Worm (Caenorhabditis elegans) whole organism, L4/young adult: ENCODE measurements around the gene nhr-223.

Experiments
- W03F9.2 ChIP-seq: fragments of 150-350 bp; optimal IDR thresholded peaks from 2 replicates; lab custom pipeline; 2014; ENCODE audit warnings: missing biosample characterization, missing genetic modification characterization
- dao-5 ChIP-seq: sonication (generic microtip); optimal IDR thresholded peaks from 2 replicates; lab custom pipeline; 2016; ENCODE audit warnings: missing genotype, missing genetic modification characterization, moderate library complexity, missing compliant biosample characterization
- him-1 ChIP-seq: sonication (generic microtip); optimal IDR thresholded peaks from 2 replicates; lab custom pipeline; 2016; ENCODE audit warnings: missing genotype, missing genetic modification reagents, missing genetic modification characterization, missing compliant biosample characterization

The nhr-223 gene

DNA sequence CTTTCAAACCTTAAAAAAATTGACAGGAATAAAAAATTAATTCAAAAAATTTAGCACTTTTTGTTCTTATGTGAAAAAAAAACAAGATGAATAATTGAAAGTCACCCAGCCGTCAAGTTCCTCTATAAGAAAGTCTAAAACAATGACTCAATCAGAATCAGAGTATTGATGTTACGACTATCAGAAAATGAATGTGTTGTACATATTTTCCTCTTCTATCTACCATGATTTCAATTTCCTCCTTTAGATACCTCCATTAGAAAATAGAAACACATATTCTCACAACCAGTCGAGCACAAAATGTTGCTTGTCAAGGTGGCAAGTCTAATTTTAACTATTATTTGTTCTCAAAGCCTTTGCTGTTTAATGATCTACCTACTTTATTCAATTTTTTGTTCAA lies 23.8 kb downstream of the nhr-223 start, which contains the start of gene srbc-48:
TSS of gene srbc-48 (plus strand) at position 301 of the 400 bp plus-strand sequence.
- TF ChIP-seq dao-5 (tag; lab: Kevin White, UChicago) (no peak), W03F9.2 (tag; lab: Kevin White, UChicago) (no peak), him-1 (tag; lab: Kevin White, UChicago) (no peak)

DNA sequence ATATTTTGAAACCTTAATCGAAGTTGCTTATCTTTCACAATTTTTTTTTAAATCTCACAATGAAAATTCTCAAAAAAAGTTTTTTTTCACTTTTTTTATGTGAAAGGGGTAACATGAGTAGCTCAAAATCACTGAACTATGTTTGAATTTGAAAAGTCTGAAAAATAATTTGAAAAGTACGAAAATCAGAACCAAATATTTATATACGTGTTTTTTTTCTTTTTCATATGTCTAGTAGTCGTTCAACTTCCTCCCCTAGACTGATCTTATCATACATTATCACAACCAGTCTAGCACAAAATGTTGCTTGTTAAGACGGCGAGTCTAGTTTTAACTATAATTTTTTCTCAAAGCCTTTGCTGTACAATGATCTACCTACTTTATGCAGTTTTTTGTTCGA lies 25.2 kb downstream of the nhr-223 start, which contains the start of gene srbc-49:
TSS of gene srbc-49 (plus strand) at position 301 of the 400 bp plus-strand sequence.
- TF ChIP-seq dao-5 (tag; lab: Kevin White, UChicago) (no peak), W03F9.2 (tag; lab: Kevin White, UChicago) (no peak), him-1 (tag; lab: Kevin White, UChicago) (no peak)

DNA sequence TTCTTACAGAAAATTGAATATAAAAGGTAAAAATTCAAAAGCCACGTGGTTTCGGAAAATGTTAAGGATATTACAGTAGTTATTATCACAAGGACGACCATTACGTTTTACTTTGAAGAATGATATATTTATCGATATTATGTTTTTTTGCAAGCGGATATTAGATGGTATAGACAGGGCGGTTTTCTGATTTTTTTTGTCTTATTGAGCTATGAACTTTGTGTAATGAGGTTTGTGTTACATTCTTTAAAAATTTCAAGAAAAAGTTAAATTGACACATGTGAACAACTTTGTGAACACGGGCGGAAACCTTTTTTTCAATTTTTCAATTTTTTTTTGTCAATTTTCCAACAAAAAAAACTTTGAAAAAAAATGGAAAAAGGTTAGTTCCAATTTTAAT lies 28.7 kb downstream of the nhr-223 start, which contains the start of gene srbc-50:
TSS of gene srbc-50 (minus strand) at position 101 of the 400 bp plus-strand sequence.
- TF ChIP-seq him-1 (tag; lab: Kevin White, UChicago) (no peak), dao-5 (tag; lab: Kevin White, UChicago) (no peak), W03F9.2 (tag; lab: Kevin White, UChicago) (no peak)

DNA sequence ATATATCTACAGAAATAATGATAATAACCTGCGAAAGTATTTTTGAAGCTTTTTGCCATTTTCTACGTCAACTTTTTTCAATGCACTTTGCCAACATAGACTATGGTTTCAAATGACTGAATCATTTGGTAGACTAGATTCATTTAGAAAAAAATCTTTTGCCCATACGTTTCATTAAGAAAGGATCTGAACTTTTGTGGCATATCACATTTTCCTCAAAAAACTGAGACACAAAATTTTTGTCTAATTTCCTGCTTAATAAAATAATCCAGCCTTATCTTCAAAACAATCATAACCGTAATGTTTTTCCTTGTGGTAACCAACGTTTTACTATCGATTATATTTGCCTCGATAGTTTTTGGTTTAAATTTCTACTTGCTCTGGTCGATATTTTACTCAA lies 29.9 kb downstream of the nhr-223 start, which contains the start of gene srbc-51:
TSS of gene srbc-51 (plus strand) at position 301 of the 400 bp plus-strand sequence.
- TF ChIP-seq dao-5 (tag; lab: Kevin White, UChicago): no peak
- no peak for TF ChIP-seq W03F9.2 (tag; lab: Kevin White, UChicago)
- no peak for TF ChIP-seq him-1 (tag; lab: Kevin White, UChicago)

DNA sequence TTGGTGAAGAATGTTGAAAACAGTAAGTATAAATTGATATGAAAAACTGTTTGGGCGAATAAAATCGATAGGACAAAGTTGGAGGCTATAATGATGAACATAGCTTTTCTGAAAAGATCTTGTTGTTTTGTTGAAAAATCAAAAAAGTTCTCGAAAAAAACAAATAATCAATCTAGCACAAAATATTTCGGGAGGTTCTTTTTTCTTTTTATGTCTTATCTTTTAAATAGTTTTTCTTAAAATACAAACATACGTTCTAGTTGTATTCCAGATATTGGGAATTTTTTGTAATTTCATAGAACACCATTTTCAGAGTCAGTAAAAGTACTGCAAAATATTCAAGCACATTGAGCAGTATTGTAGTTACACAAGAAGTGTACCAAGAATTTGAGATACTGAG lies 33.7 kb downstream of the nhr-223 start, which contains the start of gene srbc-55:
TSS of gene srbc-55 (minus strand) at position 101 of the 400 bp plus-strand sequence.
- TF ChIP-seq dao-5 (tag; lab: Kevin White, UChicago) (no peak), him-1 (tag; lab: Kevin White, UChicago) (no peak), W03F9.2 (tag; lab: Kevin White, UChicago) (no peak)

DNA sequence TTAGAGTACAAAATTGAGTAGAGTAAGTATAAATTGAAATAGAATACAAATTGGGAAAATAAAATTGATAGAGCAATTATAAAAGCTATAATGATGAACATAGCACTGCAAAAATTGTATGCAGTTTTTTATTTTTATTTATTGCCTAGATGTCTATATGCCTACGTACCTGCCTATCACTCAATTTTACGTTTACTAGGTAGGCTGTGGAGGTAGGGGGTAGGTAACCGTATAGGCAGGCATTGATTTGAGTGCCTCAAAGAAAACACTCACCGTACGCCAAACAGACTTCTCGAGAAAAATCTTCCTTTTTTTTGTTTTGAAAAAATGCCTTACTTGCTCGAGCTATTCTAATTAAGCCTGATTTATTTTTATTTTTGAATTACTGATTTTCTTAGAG lies 35.4 kb downstream of the nhr-223 start, which contains the start of gene srbc-56:
TSS of gene srbc-56 (minus strand) at position 101 of the 400 bp plus-strand sequence.
- TF ChIP-seq W03F9.2 (tag; lab: Kevin White, UChicago): no peak
- no peak for TF ChIP-seq dao-5 (tag; lab: Kevin White, UChicago)
- no peak for TF ChIP-seq him-1 (tag; lab: Kevin White, UChicago)

DNA sequence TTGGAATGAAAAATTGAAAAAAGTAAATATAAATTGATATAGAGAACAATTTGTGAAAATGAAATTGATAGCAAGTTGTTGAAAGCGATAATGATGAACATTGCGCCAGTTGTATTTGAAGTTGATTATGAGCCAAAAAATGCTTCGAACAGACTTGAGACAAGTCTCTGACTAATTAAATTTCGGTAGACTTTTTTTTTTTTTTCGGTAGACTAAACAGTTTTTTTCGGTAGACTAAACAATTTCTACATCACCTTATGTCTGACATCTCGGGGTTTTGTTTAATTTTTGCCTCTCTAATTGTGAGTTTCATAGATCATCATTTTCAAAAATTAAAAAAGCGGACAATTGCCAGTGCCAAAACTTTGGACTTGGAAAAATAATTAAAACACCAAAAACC lies 37.4 kb downstream of the nhr-223 start, which contains the start of gene srbc-54:
TSS of gene srbc-54 (minus strand) at position 101 of the 400 bp plus-strand sequence.
- no peak for TF ChIP-seq dao-5 (tag; lab: Kevin White, UChicago)
- no peak for TF ChIP-seq W03F9.2 (tag; lab: Kevin White, UChicago)
- no peak for TF ChIP-seq him-1 (tag; lab: Kevin White, UChicago)

DNA sequence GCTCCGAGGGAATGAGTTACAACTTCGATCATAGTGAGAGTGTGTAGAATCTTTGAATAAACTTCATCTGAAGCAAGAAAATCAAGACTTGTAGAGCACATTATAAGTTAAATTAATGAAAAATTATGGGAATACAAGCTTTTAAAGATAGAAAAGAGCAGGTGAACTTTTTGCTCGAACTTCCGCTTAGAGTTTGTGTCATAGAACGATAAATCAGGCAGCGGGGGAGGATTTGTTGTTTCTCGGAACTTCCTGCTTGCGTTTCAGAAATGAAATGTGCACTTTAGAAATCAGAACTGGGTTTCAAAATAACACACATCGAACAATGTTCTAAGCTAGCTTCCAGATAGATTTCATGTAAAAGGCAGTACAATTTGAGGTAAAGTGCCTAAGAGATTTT lies 44.9 kb downstream of the nhr-223 start, which contains the start of gene srh-149:
TSS of gene srh-149 (minus strand) at position 101 of the 400 bp plus-strand sequence.
- TF ChIP-seq W03F9.2 (tag; lab: Kevin White, UChicago) (no peak), dao-5 (tag; lab: Kevin White, UChicago) (no peak), him-1 (tag; lab: Kevin White, UChicago) (no peak)
